Fruit fly (Drosophila melanogaster) whole organism: Measurements from ENCODE around the gene CG32199.
A peak's percentile ranks its signal among the peaks of the same experiment; 100 is the strongest.

ENCODE experiments used
- CG8478 ChIP-seq: fragments of >200 bp; optimal IDR thresholded peaks from 2 replicates; lab custom pipeline; 2018; ENCODE audit warnings: inconsistent platforms
- Dll ChIP-seq: fragments of >200 bp; optimal IDR thresholded peaks from 2 replicates; lab custom pipeline; 2017
- EcR ChIP-seq, 2 experiments: fragments of >200 bp; optimal IDR thresholded peaks; 2 replicates each; lab custom pipeline; 2017; ENCODE audit warnings: missing biosample characterization in 2 of 2, missing genetic modification characterization in 2 of 2, missing genetic modification reagents in 2 of 2
- pan ChIP-seq: fragments of >200 bp; optimal IDR thresholded peaks from 2 replicates; lab custom pipeline; 2017
- psq ChIP-seq: fragments of >200 bp; optimal IDR thresholded peaks from 2 replicates; lab custom pipeline; 2017
- usp ChIP-seq: fragments of >200 bp; optimal IDR thresholded peaks from 2 replicates; lab custom pipeline; 2017; ENCODE audit warnings: missing biosample characterization, missing genetic modification characterization, mixed read lengths

Gene CG32199

dm6 chr3L:18611600-18611999, at the start of gene CG32199:
Gene CG32199, plus strand, starts transcription at chr3L:18611900.
- TF ChIP-seq usp (GFP tag; lab: Kevin White, UChicago) (no peak), CG8478 (lab: Kevin White, UChicago) (no peak), Dll (no peak), psq (no peak), EcR (GFP tag; optimal IDR thresholded peaks at IDR 0.05; lab: Kevin White, UChicago) (no peak), pan (lab: Kevin White, UChicago) (no peak)

- TF ChIP-seq pan (lab: Kevin White, UChicago) = no peak
- TF ChIP-seq psq = no peak
- no peak for TF ChIP-seq CG8478 (lab: Kevin White, UChicago)
- no peak for TF ChIP-seq Dll
- no peak for TF ChIP-seq EcR (GFP tag; optimal IDR thresholded peaks at IDR 0.05; lab: Kevin White, UChicago)
- TF ChIP-seq usp (GFP tag; lab: Kevin White, UChicago) = no peak
Observed at dm6 chr3L:18588387-18588786, 23.3 kb upstream of the CG32199 start, which contains the start of gene CG7271. Gene CG7271, plus strand, starts transcription at chr3L:18588759.

- TF ChIP-seq Dll (no peak), CG8478 (lab: Kevin White, UChicago) (no peak), pan (lab: Kevin White, UChicago) (no peak), EcR (GFP tag; optimal IDR thresholded peaks at IDR 0.05; lab: Kevin White, UChicago) (no peak), psq (no peak), usp (GFP tag; lab: Kevin White, UChicago) (no peak)
Observed at dm6 chr3L:18593671-18594070, 18.0 kb upstream of the CG32199 start, which contains the start of gene term. Gene term, minus strand, starts transcription at chr3L:18593771.

dm6 chr3L:18603125-18603524, 8.6 kb upstream of the CG32199 start, which contains the start of gene CG18234:
Gene CG18234, plus strand, starts transcription at chr3L:18603425.
- TF ChIP-seq CG8478 (lab: Kevin White, UChicago) (no peak), Dll (no peak), psq (no peak), pan (lab: Kevin White, UChicago) (no peak), EcR (GFP tag; optimal IDR thresholded peaks at IDR 0.05; lab: Kevin White, UChicago) (no peak), usp (GFP tag; lab: Kevin White, UChicago) (no peak)

- TF ChIP-seq CG8478 (lab: Kevin White, UChicago) (no peak), EcR (GFP tag; optimal IDR thresholded peaks at IDR 0.05; lab: Kevin White, UChicago) (no peak), pan (lab: Kevin White, UChicago) (no peak), Dll (no peak), usp (GFP tag; lab: Kevin White, UChicago) (no peak), psq (no peak)
Observed at dm6 chr3L:18605172-18605571, 6.5 kb upstream of the CG32199 start, which contains the start of gene CG18233. Gene CG18233, plus strand, starts transcription at chr3L:18605472.

dm6 chr3L:18607162-18607561, 4.5 kb upstream of the CG32199 start, which contains the start of gene CG18231:
Gene CG18231, plus strand, starts transcription at chr3L:18607462.
- TF ChIP-seq CG8478 (lab: Kevin White, UChicago) = no peak
- no peak for TF ChIP-seq EcR (GFP tag; optimal IDR thresholded peaks at IDR 0.05; lab: Kevin White, UChicago)
- TF ChIP-seq psq = no peak
- TF ChIP-seq usp (GFP tag; lab: Kevin White, UChicago) = no peak
- no peak for TF ChIP-seq Dll
- TF ChIP-seq pan (lab: Kevin White, UChicago) = no peak

dm6 chr3L:18609320-18609719, 2.4 kb upstream of the CG32199 start, which contains the start of gene CG32201:
Gene CG32201, plus strand, starts transcription at chr3L:18609620.
- TF ChIP-seq usp (GFP tag; lab: Kevin White, UChicago) (no peak), Dll (no peak), EcR (GFP tag; optimal IDR thresholded peaks at IDR 0.05; lab: Kevin White, UChicago) (no peak), CG8478 (lab: Kevin White, UChicago) (no peak), pan (lab: Kevin White, UChicago) (no peak), psq (no peak)

- no peak for TF ChIP-seq usp (GFP tag; lab: Kevin White, UChicago)
- TF ChIP-seq CG8478 (lab: Kevin White, UChicago) = no peak
- TF ChIP-seq Dll = no peak
- no peak for TF ChIP-seq psq
- TF ChIP-seq pan (lab: Kevin White, UChicago) = no peak
- no peak for TF ChIP-seq EcR (GFP tag; optimal IDR thresholded peaks at IDR 0.05; lab: Kevin White, UChicago)
Observed at dm6 chr3L:18617893-18618577, 6.3 kb downstream of the CG32199 start, which contains the start of the genes CG13380 and CG4174. Gene CG13380, minus strand, starts transcription at chr3L:18617943. Gene CG4174, minus strand, starts transcription at chr3L:18617943.

- TF ChIP-seq pan (lab: Kevin White, UChicago) (peak; percentile 61), usp (GFP tag; lab: Kevin White, UChicago) (no peak), Dll (peak; percentile 79), psq (no peak), CG8478 (lab: Kevin White, UChicago) (no peak), EcR (GFP tag; optimal IDR thresholded peaks at IDR 0.05; lab: Kevin White, UChicago) (peak; percentile 92 to 99)
Observed at dm6 chr3L:18620988-18621734, 9.5 kb downstream of the CG32199 start.

dm6 chr3L:18621735-18622421, 10.2 kb downstream of the CG32199 start, which contains the start of gene not:
Gene not, minus strand, starts transcription at chr3L:18622129.
- TF ChIP-seq usp (GFP tag; lab: Kevin White, UChicago) (no peak), pan (lab: Kevin White, UChicago) (no peak), CG8478 (lab: Kevin White, UChicago) (no peak), EcR (GFP tag; optimal IDR thresholded peaks at IDR 0.05; lab: Kevin White, UChicago) (no peak), psq (no peak), Dll (no peak)

dm6 chr3L:18622422-18622739, 10.7 kb downstream of the CG32199 start, which contains the start of gene bora:
Gene bora, plus strand, starts transcription at chr3L:18622692.
- TF ChIP-seq psq (no peak), CG8478 (lab: Kevin White, UChicago) (no peak), EcR (GFP tag; optimal IDR thresholded peaks at IDR 0.05; lab: Kevin White, UChicago) (no peak), Dll (no peak), usp (GFP tag; lab: Kevin White, UChicago) (no peak), pan (lab: Kevin White, UChicago) (no peak)
